Worm (Caenorhabditis elegans) whole organism, mixed stage, embryonic: ENCODE data around the gene F53F4.2.

Experiments
- blmp-1 ChIP-seq: fragments of 150-350 bp; optimal IDR thresholded peaks from 2 replicates; lab custom pipeline; 2014; ENCODE audit warnings: missing biosample characterization, missing genetic modification characterization
- ceh-83 ChIP-seq: fragments of 200-800 bp; sonication (Bioruptor generic); optimal IDR thresholded peaks from 2 replicates; lab custom pipeline; 2018; ENCODE audit warnings: mild to moderate bottlenecking, missing genetic modification characterization, missing compliant biosample characterization
- ces-1 ChIP-seq: fragments of 150-350 bp; optimal IDR thresholded peaks from 2 replicates; lab custom pipeline; 2014; ENCODE audit warnings: missing biosample characterization, missing genetic modification reagents, missing genetic modification characterization
- lin-13 ChIP-seq: fragments of 150-350 bp; optimal IDR thresholded peaks from 2 replicates; lab custom pipeline; 2014; ENCODE audit warnings: missing biosample characterization, missing genetic modification characterization
- lsy-2 ChIP-seq: fragments of 150-350 bp; optimal IDR thresholded peaks from 2 replicates; lab custom pipeline; 2014; ENCODE audit warnings: missing biosample characterization, missing genetic modification characterization
- mls-2 ChIP-seq: sonication (generic microtip); optimal IDR thresholded peaks from 2 replicates; lab custom pipeline; 2016; ENCODE audit warnings: mild to moderate bottlenecking, missing genetic modification characterization, moderate library complexity, missing compliant biosample characterization
- nhr-12 ChIP-seq: fragments of 150-350 bp; optimal IDR thresholded peaks from 2 replicates; lab custom pipeline; 2014; ENCODE audit warnings: missing biosample characterization, missing genetic modification characterization
- nhr-28 ChIP-seq: fragments of 150-350 bp; optimal IDR thresholded peaks from 2 replicates; lab custom pipeline; 2014; ENCODE audit warnings: missing biosample characterization, missing genetic modification characterization
- nhr-76 ChIP-seq: sonication (generic microtip); optimal IDR thresholded peaks from 2 replicates; lab custom pipeline; 2017; ENCODE audit warnings: missing biosample characterization, missing genetic modification characterization
- pha-4 ChIP-seq: fragments of 150-350 bp; optimal IDR thresholded peaks from 2 replicates; lab custom pipeline; 2018; ENCODE audit warnings: missing biosample characterization, missing genetic modification reagents, missing genetic modification characterization
- snpc-4 ChIP-seq: fragments of 150-350 bp; optimal IDR thresholded peaks from 2 replicates; lab custom pipeline; 2014; ENCODE audit warnings: missing biosample characterization, missing genetic modification characterization
- unc-39 ChIP-seq: fragments of 150-350 bp; optimal IDR thresholded peaks from 2 replicates; lab custom pipeline; 2014; ENCODE audit warnings: missing biosample characterization, missing genetic modification characterization
- unc-62 ChIP-seq: fragments of 150-350 bp; optimal IDR thresholded peaks from 2 replicates; lab custom pipeline; 2014; ENCODE audit warnings: missing biosample characterization, missing genetic modification reagents, missing genetic modification characterization
- ztf-11 ChIP-seq: fragments of 150-350 bp; optimal IDR thresholded peaks from 2 replicates; lab custom pipeline; 2014; ENCODE audit warnings: missing biosample characterization, missing genetic modification characterization

- no peak for TF ChIP-seq nhr-28 (tag; lab: Kevin White, UChicago)
- no peak for TF ChIP-seq unc-39 (tag; lab: Kevin White, UChicago)
- no peak for TF ChIP-seq snpc-4
- no peak for TF ChIP-seq lsy-2 (tag; lab: Kevin White, UChicago)
- TF ChIP-seq ztf-11 (tag; lab: Kevin White, UChicago): no peak
- no peak for TF ChIP-seq ces-1 (GFP tag; lab: Kevin White, UChicago)
- TF ChIP-seq nhr-76 (tag; lab: Kevin White, UChicago): no peak
- no peak for TF ChIP-seq nhr-12 (tag; lab: Kevin White, UChicago)
- no peak for TF ChIP-seq blmp-1 (tag; lab: Kevin White, UChicago)
- TF ChIP-seq ceh-83 (GFP tag; lab: Kevin White, UChicago): no peak
- no peak for TF ChIP-seq pha-4
- TF ChIP-seq mls-2 (tag; lab: Kevin White, UChicago): no peak
- TF ChIP-seq lin-13 (tag; lab: Kevin White, UChicago): no peak
- TF ChIP-seq unc-62 (GFP tag; lab: Kevin White, UChicago): no peak
These were observed 47.0 kb upstream of the F53F4.2 start for ce11 chrV:13636411-13636810.
